Worm (Caenorhabditis elegans) whole organism, young adult: ENCODE results near the gene Y56A3A.6.
A peak's percentile ranks its signal among the peaks of the same experiment; 100 is the strongest.

Experiments
- B0261.1 ChIP-seq: sonication (generic microtip); optimal IDR thresholded peaks from 2 replicates; lab custom pipeline; 2016; ENCODE audit warnings: mild to moderate bottlenecking, missing genetic modification characterization, moderate library complexity, missing compliant biosample characterization
- C06A6.2 ChIP-seq: fragments of 200-800 bp; sonication (Bioruptor generic); conservative IDR thresholded peaks from 2 replicates; pipeline ENCODE4 v1.3.6; 2022; ENCODE audit warnings: missing genetic modification characterization, missing compliant biosample characterization
- D2030.7 ChIP-seq: fragments of 200-800 bp; sonication (Bioruptor generic); IDR thresholded peaks from 2 replicates; pipeline ENCODE4 v1.3.6; 2022; ENCODE audit warnings: missing genetic modification reagents, missing genetic modification characterization, missing compliant biosample characterization
- F23B12.7 ChIP-seq: sonication (generic microtip); optimal IDR thresholded peaks from 2 replicates; lab custom pipeline; 2017; ENCODE audit warnings: missing genetic modification characterization, mild to moderate bottlenecking, missing compliant biosample characterization, antibody characterized with exemption, moderate library complexity; ENCODE audit not compliant: insufficient read depth
- F33H1.4 ChIP-seq: fragments of 200-800 bp; sonication (Bioruptor generic); IDR thresholded peaks from 2 replicates; pipeline ENCODE4 v1.3.6; 2022; ENCODE audit warnings: missing genetic modification reagents, missing genetic modification characterization, missing compliant biosample characterization
- F37B4.10 ChIP-seq: fragments of 200-800 bp; sonication (Bioruptor generic); IDR thresholded peaks from 2 replicates; pipeline ENCODE4 v1.3.6; 2022; ENCODE audit warnings: missing genetic modification characterization, missing compliant biosample characterization
- F49E8.2 ChIP-seq: sonication (generic microtip); optimal IDR thresholded peaks from 3 replicates; lab custom pipeline; 2017; ENCODE audit warnings: missing genetic modification characterization, mild to moderate bottlenecking, missing compliant biosample characterization, antibody characterized with exemption, moderate library complexity; ENCODE audit not compliant: insufficient read depth
- F52B5.7 ChIP-seq: sonication (generic microtip); optimal IDR thresholded peaks from 2 replicates; lab custom pipeline; 2016; ENCODE audit warnings: mild to moderate bottlenecking, missing genetic modification characterization, missing compliant biosample characterization
- F57A8.1 ChIP-seq: fragments of 200-800 bp; sonication (Bioruptor generic); optimal IDR thresholded peaks from 2 replicates; lab custom pipeline; 2018; ENCODE audit warnings: mild to moderate bottlenecking, missing genetic modification characterization, moderate library complexity, missing compliant biosample characterization
- T07F8.4 ChIP-seq: sonication (generic microtip); optimal IDR thresholded peaks from 2 replicates; lab custom pipeline; 2016; ENCODE audit warnings: mild to moderate bottlenecking, missing genetic modification characterization, moderate library complexity, missing compliant biosample characterization
- Y56A3A.18 ChIP-seq: fragments of 200-800 bp; sonication (Bioruptor generic); IDR thresholded peaks from 2 replicates; pipeline ENCODE4 v1.3.6; 2022; ENCODE audit warnings: missing genetic modification reagents, missing genetic modification characterization, missing compliant biosample characterization
- cebp-1 ChIP-seq, 2 experiments: fragments of 200-800 bp in 1 of 2; sonication (Bioruptor generic) in 1 of 2; sonication (generic microtip) in 1 of 2; IDR thresholded peaks in 1 of 2; optimal IDR thresholded peaks in 1 of 2; 2 replicates each; pipeline versions ENCODE4 v1.3.6 to Lab custom; 2017 to 2022; ENCODE audit warnings: missing compliant biosample characterization in 2 of 2, missing genetic modification characterization in 2 of 2, mild to moderate bottlenecking in 1 of 2, missing genetic modification reagents in 1 of 2, moderate library complexity in 1 of 2
- ceh-100 ChIP-seq: fragments of 200-800 bp; sonication (Bioruptor generic); IDR thresholded peaks from 2 replicates; pipeline ENCODE4 v1.3.6; 2022; ENCODE audit warnings: missing genetic modification reagents, missing genetic modification characterization, missing compliant biosample characterization
- ceh-40 ChIP-seq: fragments of 200-800 bp; sonication (Bioruptor generic); IDR thresholded peaks from 2 replicates; pipeline ENCODE4 v1.3.6; 2022; ENCODE audit warnings: missing genetic modification characterization, missing compliant biosample characterization
- ceh-91 ChIP-seq: fragments of 200-800 bp; sonication (Bioruptor generic); IDR thresholded peaks from 2 replicates; pipeline ENCODE4 v1.3.6; 2022; ENCODE audit warnings: missing genetic modification reagents, missing genetic modification characterization, missing compliant biosample characterization
- die-1 ChIP-seq: sonication (generic microtip); optimal IDR thresholded peaks from 2 replicates; lab custom pipeline; 2016; ENCODE audit warnings: missing genotype, mild to moderate bottlenecking, missing genetic modification characterization, missing compliant biosample characterization
- dox-1 ChIP-seq: fragments of 200-800 bp; sonication (Bioruptor generic); IDR thresholded peaks from 2 replicates; pipeline ENCODE4 v1.3.6; 2022; ENCODE audit warnings: missing genetic modification reagents, missing genetic modification characterization, missing compliant biosample characterization
- efl-1 ChIP-seq: fragments of 150-350 bp; optimal IDR thresholded peaks from 2 replicates; lab custom pipeline; 2014; ENCODE audit warnings: missing biosample characterization, missing genetic modification reagents, missing genetic modification characterization
- egrh-3 ChIP-seq: fragments of 200-800 bp; sonication (Bioruptor generic); IDR thresholded peaks from 2 replicates; pipeline ENCODE4 v1.3.6; 2022; ENCODE audit warnings: missing genetic modification reagents, missing genetic modification characterization, missing compliant biosample characterization
- ekl-4 ChIP-seq: fragments of 200-800 bp; sonication (Bioruptor generic); IDR thresholded peaks from 2 replicates; pipeline ENCODE4 v1.3.6; 2022; ENCODE audit warnings: missing genetic modification reagents, missing genetic modification characterization, missing compliant biosample characterization
- ets-4 ChIP-seq: fragments of 200-800 bp; sonication (Bioruptor generic); optimal IDR thresholded peaks from 2 replicates; lab custom pipeline; 2018; ENCODE audit warnings: mild to moderate bottlenecking, missing genetic modification characterization, missing compliant biosample characterization
- him-1 ChIP-seq: sonication (generic microtip); optimal IDR thresholded peaks from 2 replicates; lab custom pipeline; 2016; ENCODE audit warnings: missing genotype, missing genetic modification reagents, missing genetic modification characterization, missing compliant biosample characterization
- hlh-12 ChIP-seq: sonication (generic microtip); optimal IDR thresholded peaks from 2 replicates; lab custom pipeline; 2016; ENCODE audit warnings: missing genetic modification characterization, missing compliant biosample characterization
- hmg-1.2 ChIP-seq: fragments of 200-800 bp; sonication (Bioruptor generic); IDR thresholded peaks from 2 replicates; pipeline ENCODE4 v1.3.6; 2022; ENCODE audit warnings: missing genetic modification reagents, missing genetic modification characterization, missing compliant biosample characterization
- lsl-1 ChIP-seq: fragments of 200-800 bp; sonication (Bioruptor generic); optimal IDR thresholded peaks from 2 replicates; lab custom pipeline; 2018; ENCODE audit warnings: mild to moderate bottlenecking, missing genetic modification characterization, moderate library complexity, missing compliant biosample characterization
- lsy-27 ChIP-seq: sonication (generic microtip); optimal IDR thresholded peaks from 2 replicates; lab custom pipeline; 2017; ENCODE audit warnings: missing genetic modification characterization, mild to moderate bottlenecking, missing compliant biosample characterization, antibody characterized with exemption, missing genotype, borderline replicate concordance; ENCODE audit not compliant: insufficient read depth
- madf-10 ChIP-seq: sonication (generic microtip); optimal IDR thresholded peaks from 2 replicates; lab custom pipeline; 2016; ENCODE audit warnings: mild to moderate bottlenecking, missing genetic modification characterization, missing compliant biosample characterization
- madf-3 ChIP-seq: fragments of 200-800 bp; sonication (Bioruptor generic); IDR thresholded peaks from 2 replicates; pipeline ENCODE4 v1.3.6; 2022; ENCODE audit warnings: missing genetic modification reagents, missing genetic modification characterization, missing compliant biosample characterization
- madf-6 ChIP-seq: fragments of 200-800 bp; sonication (Bioruptor generic); IDR thresholded peaks from 2 replicates; pipeline ENCODE4 v1.3.6; 2022; ENCODE audit warnings: missing genetic modification reagents, missing genetic modification characterization, missing compliant biosample characterization
- madf-8 ChIP-seq: fragments of 200-800 bp; sonication (Bioruptor generic); conservative IDR thresholded peaks from 2 replicates; pipeline ENCODE4 v1.3.6; 2022; ENCODE audit warnings: missing genetic modification reagents, missing genetic modification characterization, missing compliant biosample characterization
- mcd-1 ChIP-seq: fragments of 200-800 bp; sonication (Bioruptor generic); IDR thresholded peaks from 2 replicates; pipeline ENCODE4 v1.3.6; 2022; ENCODE audit warnings: missing genetic modification reagents, missing genetic modification characterization, missing compliant biosample characterization
- nhr-179 ChIP-seq: sonication (generic microtip); optimal IDR thresholded peaks from 2 replicates; lab custom pipeline; 2016; ENCODE audit warnings: mild to moderate bottlenecking, missing genetic modification characterization, missing compliant biosample characterization
- nhr-80 ChIP-seq: sonication (generic microtip); optimal IDR thresholded peaks from 2 replicates; lab custom pipeline; 2016; ENCODE audit warnings: missing genetic modification characterization, missing compliant biosample characterization
- rcor-1 ChIP-seq: fragments of 200-800 bp; sonication (Bioruptor generic); IDR thresholded peaks from 2 replicates; pipeline ENCODE4 v1.3.6; 2022; ENCODE audit warnings: missing genetic modification reagents, missing genetic modification characterization, missing compliant biosample characterization
- rec-8 ChIP-seq, 2 experiments: sonication (generic microtip); optimal IDR thresholded peaks; 2 replicates each; lab custom pipeline; 2016; ENCODE audit warnings: mild to moderate bottlenecking in 2 of 2, missing genetic modification characterization in 2 of 2, missing genetic modification reagents in 2 of 2, missing genotype in 2 of 2, missing biosample characterization in 1 of 2, missing compliant biosample characterization in 1 of 2, moderate library complexity in 1 of 2
- snpc-1.3 ChIP-seq: sonication (generic microtip); optimal IDR thresholded peaks from 2 replicates; lab custom pipeline; 2017; ENCODE audit warnings: missing genetic modification characterization, mild to moderate bottlenecking, missing compliant biosample characterization, antibody characterized with exemption, moderate library complexity, missing genotype, missing genetic modification reagents; ENCODE audit not compliant: insufficient read depth
- tbx-9 ChIP-seq: sonication (generic microtip); optimal IDR thresholded peaks from 2 replicates; lab custom pipeline; 2016; ENCODE audit warnings: borderline replicate concordance, missing genetic modification characterization, inconsistent platforms, missing compliant biosample characterization
- tlf-1 ChIP-seq: fragments of 200-800 bp; sonication (Bioruptor generic); optimal IDR thresholded peaks from 2 replicates; lab custom pipeline; 2018; ENCODE audit warnings: mild to moderate bottlenecking, missing genetic modification characterization, missing compliant biosample characterization
- zfh-2 ChIP-seq: fragments of 200-800 bp; sonication (Bioruptor generic); conservative IDR thresholded peaks from 2 replicates; pipeline ENCODE4 v1.3.6; 2022; ENCODE audit warnings: missing genetic modification reagents, missing genetic modification characterization, missing compliant biosample characterization

Gene Y56A3A.6

DNA sequence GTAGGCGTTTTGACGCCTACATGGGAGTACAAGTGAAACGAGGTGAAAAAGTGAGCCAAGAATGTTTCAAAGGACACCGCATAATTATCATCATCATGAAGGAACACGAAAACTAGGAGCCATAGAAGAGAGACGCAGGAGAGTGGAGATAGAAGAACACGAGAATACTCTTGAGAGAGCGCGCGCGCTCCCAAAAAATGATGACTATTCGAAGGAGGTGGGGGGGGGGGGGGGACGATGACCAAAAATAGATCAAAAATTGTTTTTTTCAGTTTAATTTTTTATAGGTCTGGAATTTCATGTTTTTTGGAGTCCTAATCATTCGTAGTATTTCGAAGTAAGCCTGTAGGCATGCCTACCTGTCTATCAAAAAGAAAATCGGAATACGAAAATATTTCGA, 41.9 kb downstream of the Y56A3A.6 start:
- TF ChIP-seq F33H1.4 (0 out of 2 replicates have a peak, but pooled peaks have one; percentile 27), nhr-80 (tag; lab: Kevin White, UChicago) (peak; percentile 41), T07F8.4 (tag; lab: Kevin White, UChicago) (no peak), hmg-1.2 (GFP tag; lab: Robert Waterston, UW) (peak; percentile 15; the same call in 1 of the 2 replicates), efl-1 (GFP tag; lab: Kevin White, UChicago) (peak; percentile 54), ceh-100 (0 out of 2 replicates have a peak, but pooled peaks have one; percentile 19), rec-8 (tag; optimal IDR thresholded peaks at IDR 0.05; lab: Kevin White, UChicago) (no peak), ekl-4 (GFP tag; lab: Robert Waterston, UW) (no peak), madf-8 (GFP tag; lab: Robert Waterston, UW) (peak; percentile 38; the same call in 1 of the 2 replicates), madf-6 (GFP tag; lab: Robert Waterston, UW) (peak; percentile 71), egrh-3 (GFP tag; lab: Robert Waterston, UW) (peak; percentile 69), mcd-1 (GFP tag; lab: Robert Waterston, UW) (0 out of 2 replicates have a peak, but pooled peaks have one; percentile 28), tbx-9 (tag; lab: Kevin White, UChicago) (no peak), F23B12.7 (peak; percentile 0)

DNA sequence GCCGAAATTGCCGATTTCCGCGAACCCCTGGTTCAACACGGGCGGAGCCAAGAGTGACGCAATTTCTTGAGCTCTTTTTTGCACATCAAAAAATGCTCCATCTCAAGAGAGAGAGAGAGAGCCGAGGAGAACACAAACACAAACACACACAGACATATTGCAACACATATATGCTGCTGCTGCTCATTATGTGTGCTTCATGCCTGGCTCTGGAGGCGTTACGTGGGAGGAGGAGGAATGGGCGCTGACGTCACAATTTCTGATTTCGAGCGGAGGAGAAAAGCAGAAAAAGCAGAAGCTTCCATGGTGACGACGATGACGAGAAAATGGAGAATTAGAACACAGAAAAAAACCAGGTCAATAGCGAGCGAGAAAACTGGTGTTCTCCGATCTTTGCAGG, 42.5 kb downstream of the Y56A3A.6 start:
- TF ChIP-seq lsl-1 (GFP tag; lab: Kevin White, UChicago) (no peak), cebp-1 (GFP tag; IDR thresholded peaks at IDR 0.05; lab: Robert Waterston, UW) (no peak; the same call in 1 of the 2 replicates), cebp-1 (tag; optimal IDR thresholded peaks at IDR 0.05; lab: Kevin White, UChicago) (peak; percentile 49), F52B5.7 (tag; lab: Kevin White, UChicago) (no peak), rcor-1 (GFP tag; lab: Robert Waterston, UW) (no peak), him-1 (tag; lab: Kevin White, UChicago) (no peak), madf-3 (GFP tag; lab: Robert Waterston, UW) (no peak), ets-4 (GFP tag; lab: Kevin White, UChicago) (no peak), dox-1 (0 out of 2 replicates have a peak, but pooled peaks have one; percentile 12), ceh-91 (GFP tag; lab: Robert Waterston, UW) (no peak), madf-10 (peak; percentile 6), D2030.7 (GFP tag; lab: Robert Waterston, UW) (no peak), F37B4.10 (GFP tag; lab: Robert Waterston, UW) (no peak), C06A6.2 (no peak), nhr-179 (tag; lab: Kevin White, UChicago) (no peak), B0261.1 (tag; lab: Kevin White, UChicago) (no peak), zfh-2 (GFP tag; lab: Robert Waterston, UW) (peak; percentile 74), madf-8 (GFP tag; lab: Robert Waterston, UW) (no peak), tlf-1 (GFP tag; lab: Kevin White, UChicago) (no peak), egrh-3 (GFP tag; lab: Robert Waterston, UW) (0 out of 2 replicates have a peak, but pooled peaks have one; percentile 22), F57A8.1 (GFP tag; lab: Kevin White, UChicago) (no peak), die-1 (tag; lab: Kevin White, UChicago) (peak; percentile 42), ekl-4 (GFP tag; lab: Robert Waterston, UW) (no peak), ceh-40 (GFP tag; lab: Robert Waterston, UW) (no peak), Y56A3A.18 (no peak), hmg-1.2 (GFP tag; lab: Robert Waterston, UW) (no peak), F49E8.2 (tag; lab: Kevin White, UChicago) (no peak), hlh-12 (tag; lab: Kevin White, UChicago) (no peak), T07F8.4 (tag; lab: Kevin White, UChicago) (no peak), lsy-27 (tag; lab: Kevin White, UChicago) (no peak), snpc-1.3 (no peak)
